Worm (Caenorhabditis elegans) whole organism, midembryonic: ENCODE measurements around the gene M04D8.7.

Experiments used
- T22C8.4 ChIP-seq: fragments of 200-800 bp; sonication (Bioruptor generic); IDR thresholded peaks from 2 replicates; pipeline ENCODE4 v1.3.6; 2022; ENCODE audit warnings: missing genetic modification characterization, missing compliant biosample characterization
- flt-1 ChIP-seq: fragments of 200-800 bp; sonication (Bioruptor generic); IDR thresholded peaks from 2 replicates; pipeline ENCODE4 v1.3.6; 2022; ENCODE audit warnings: missing genetic modification characterization, missing compliant biosample characterization
- klf-2 ChIP-seq: fragments of 200-800 bp; sonication (Bioruptor generic); conservative IDR thresholded peaks from 2 replicates; pipeline ENCODE4 v1.3.6; 2022; ENCODE audit warnings: missing genetic modification reagents, missing genetic modification characterization, missing compliant biosample characterization
- ref-1 ChIP-seq: fragments of 200-800 bp; sonication (Bioruptor generic); conservative IDR thresholded peaks from 2 replicates; pipeline ENCODE4 v1.3.6; 2022; ENCODE audit warnings: missing genetic modification reagents, missing genetic modification characterization, missing compliant biosample characterization
- ztf-29 ChIP-seq: fragments of 200-800 bp; sonication (Bioruptor generic); IDR thresholded peaks from 2 replicates; pipeline ENCODE4 v1.3.6; 2022; ENCODE audit warnings: missing genetic modification reagents, missing genetic modification characterization, missing compliant biosample characterization

ce11 chrIII:9991324-9991723 lies 45.9 kb upstream of the M04D8.7 start:
- no peak for TF ChIP-seq flt-1 (GFP tag; lab: Robert Waterston, UW)
- TF ChIP-seq ztf-29, result no peak
- TF ChIP-seq ref-1 (GFP tag; lab: Robert Waterston, UW), result no peak
- TF ChIP-seq klf-2, result no peak
- no peak for TF ChIP-seq T22C8.4 (GFP tag; lab: Robert Waterston, UW)
